Worm (Caenorhabditis elegans) whole organism, L1 larva: ENCODE data around the gene del-7.
A peak's percentile ranks its signal among the peaks of the same experiment; 100 is the strongest.

Experiments used
- blmp-1 ChIP-seq: fragments of 150-350 bp; optimal IDR thresholded peaks from 2 replicates; lab custom pipeline; 2014; ENCODE audit warnings: missing biosample characterization, missing genetic modification characterization
- fkh-4 ChIP-seq: sonication (generic microtip); optimal IDR thresholded peaks from 2 replicates; lab custom pipeline; 2016; ENCODE audit warnings: missing compliant biosample characterization, missing genetic modification characterization, borderline replicate concordance
- mdl-1 ChIP-seq, 2 experiments: fragments of 150-350 bp; optimal IDR thresholded peaks; 2 replicates each; lab custom pipeline; 2014 to 2017; ENCODE audit warnings: missing biosample characterization in 2 of 2, missing genetic modification characterization in 2 of 2, inconsistent platforms in 1 of 2
- nhr-71 ChIP-seq: sonication (generic microtip); optimal IDR thresholded peaks from 2 replicates; lab custom pipeline; 2016; ENCODE audit warnings: mild to moderate bottlenecking, missing genetic modification characterization, moderate library complexity, missing compliant biosample characterization
- vab-15 ChIP-seq: sonication (generic microtip); optimal IDR thresholded peaks from 2 replicates; lab custom pipeline; 2017; ENCODE audit warnings: missing genotype, mild to moderate bottlenecking, missing genetic modification characterization, missing compliant biosample characterization

- peak; percentile 63 for TF ChIP-seq blmp-1 (tag; lab: Kevin White, UChicago)
- TF ChIP-seq vab-15: no peak
- no peak for TF ChIP-seq fkh-4 (tag; lab: Kevin White, UChicago)
- no peak for TF ChIP-seq mdl-1 (tag; optimal IDR thresholded peaks at IDR 0.05; lab: Kevin White, UChicago)
- peak; percentile 26 for TF ChIP-seq nhr-71 (tag; lab: Kevin White, UChicago)
Observed at ce11 chrIV:7774206-7774605, 14.0 kb downstream of the del-7 start, which contains the start of the genes hcf-1 and swd-2.2.
